Worm (Caenorhabditis elegans): ENCODE data around the gene fbxa-90.
A peak's percentile ranks its signal among the peaks of the same experiment; 100 is the strongest.

fbxa-90 gene

ce11 chrV:16954766-16955165, 11.8 kb upstream of the fbxa-90 start, which contains the start of gene srh-206 (continued):
- TF ChIP-seq lag-1 (GFP tag; IDR thresholded peaks at IDR 0.05), result no peak
- no peak for TF ChIP-seq egl-18 (GFP tag; IDR thresholded peaks at IDR 0.05)
- TF ChIP-seq nhr-80 (tag; optimal IDR thresholded peaks at IDR 0.05), result no peak
- TF ChIP-seq egrh-3 (GFP tag; IDR thresholded peaks at IDR 0.05), result no peak
- no peak for TF ChIP-seq let-607 (tag; optimal IDR thresholded peaks at IDR 0.05)
- no peak for TF ChIP-seq rcor-1 (GFP tag; IDR thresholded peaks at IDR 0.05)
- TF ChIP-seq tlf-1 (GFP tag; optimal IDR thresholded peaks at IDR 0.05), result no peak
- TF ChIP-seq mes-4 (tag; optimal IDR thresholded peaks at IDR 0.05), result no peak

- TF ChIP-seq atf-7 (tag; optimal IDR thresholded peaks at IDR 0.05) (no peak), hlh-12 (tag; optimal IDR thresholded peaks at IDR 0.05) (no peak), lir-1 (GFP tag; conservative IDR thresholded peaks at IDR 0.05) (no peak), K11D2.4 (GFP tag; IDR thresholded peaks at IDR 0.05) (no peak), ccch-3 (GFP tag; optimal IDR thresholded peaks at IDR 0.05) (no peak), bed-1 (GFP tag; IDR thresholded peaks at IDR 0.05) (no peak), attf-3 (GFP tag; conservative IDR thresholded peaks at IDR 0.05) (no peak), bed-2 (GFP tag; IDR thresholded peaks at IDR 0.05) (no peak), F23B12.7 (tag; optimal IDR thresholded peaks at IDR 0.05; ENCODE audit: insufficient read depth) (no peak), attf-5 (GFP tag; optimal IDR thresholded peaks at IDR 0.05) (no peak), ceh-27 (GFP tag; optimal IDR thresholded peaks at IDR 0.05) (no peak)
These were observed 10.4 kb upstream of the fbxa-90 start, which contains the start of gene clec-239 for ce11 chrV:16956229-16956628. Gene clec-239, plus strand, starts transcription at chrV:16956529.

- no peak for TF ChIP-seq lin-40 (tag; optimal IDR thresholded peaks at IDR 0.05)
- TF ChIP-seq Y56A3A.18 (GFP tag; IDR thresholded peaks at IDR 0.05), result no peak
- TF ChIP-seq egrh-3 (GFP tag; IDR thresholded peaks at IDR 0.05), result no peak
- TF ChIP-seq ceh-79 (tag; optimal IDR thresholded peaks at IDR 0.05), result no peak
- peak; percentile 15; the same call in 1 of the 2 replicates for TF ChIP-seq nfyb-1 (GFP tag; IDR thresholded peaks at IDR 0.05)
- no peak for TF ChIP-seq madf-8 (GFP tag; conservative IDR thresholded peaks at IDR 0.05)
- no peak for TF ChIP-seq nfya-1 (tag; optimal IDR thresholded peaks at IDR 0.05; ENCODE audit: borderline replicate concordance, insufficient read depth)
- no peak for TF ChIP-seq ztf-18 (tag; optimal IDR thresholded peaks at IDR 0.05)
These were observed 7.6 kb upstream of the fbxa-90 start for ce11 chrV:16958975-16959374.

ce11 chrV:16965655-16966054, 959 bp upstream of the fbxa-90 start, which contains the start of gene efl-1:
Gene efl-1, minus strand, starts transcription at chrV:16965675.
- TF ChIP-seq ets-4 (GFP tag; optimal IDR thresholded peaks at IDR 0.05), result no peak
- TF ChIP-seq Y95B8A.8 (GFP tag; IDR thresholded peaks at IDR 0.05), result 0 out of 2 replicates have a peak, but pooled peaks have one; percentile 71
- no peak for TF ChIP-seq F49E8.2 (tag; optimal IDR thresholded peaks at IDR 0.05; ENCODE audit: insufficient read depth)
- TF ChIP-seq C17E4.6 (GFP tag; IDR thresholded peaks at IDR 0.05), result peak; percentile 38; the same call in 1 of the 2 replicates
- peak; percentile 59 for TF ChIP-seq tlf-1 (GFP tag; optimal IDR thresholded peaks at IDR 0.05)
- no peak for TF ChIP-seq hrde-1 (tag; optimal IDR thresholded peaks at IDR 0.05; ENCODE audit: borderline replicate concordance)
- no peak for TF ChIP-seq hmg-20 (GFP tag; IDR thresholded peaks at IDR 0.05)
- 0 out of 2 replicates have a peak, but pooled peaks have one; percentile 17 for TF ChIP-seq C06A6.2 (GFP tag; conservative IDR thresholded peaks at IDR 0.05)
- peak; percentile 96 for TF ChIP-seq pbrm-1 (GFP tag; IDR thresholded peaks at IDR 0.05)
- TF ChIP-seq cebp-2 (GFP tag; IDR thresholded peaks at IDR 0.05), result 0 out of 2 replicates have a peak, but pooled peaks have one; percentile 16
- peak; percentile 99 for TF ChIP-seq hmg-1.2 (GFP tag; IDR thresholded peaks at IDR 0.05)
- TF ChIP-seq him-1 (tag; optimal IDR thresholded peaks at IDR 0.05), result peak; percentile 28
- TF ChIP-seq ekl-4 (GFP tag; IDR thresholded peaks at IDR 0.05), result peak; percentile 83
- TF ChIP-seq let-526 (GFP tag; IDR thresholded peaks at IDR 0.05), result no peak
- peak; percentile 47 for TF ChIP-seq cebp-1 (GFP tag; IDR thresholded peaks at IDR 0.05)
- TF ChIP-seq cebp-1 (tag; optimal IDR thresholded peaks at IDR 0.05), result peak; percentile 89
- TF ChIP-seq pha-4 (tag; optimal IDR thresholded peaks at IDR 0.05), result peak; percentile 82
- peak; percentile 37 for TF ChIP-seq B0261.1 (tag; optimal IDR thresholded peaks at IDR 0.05)
- no peak for TF ChIP-seq sptf-2 (GFP tag; optimal IDR thresholded peaks at IDR 0.05)
- TF ChIP-seq D2030.7 (GFP tag; IDR thresholded peaks at IDR 0.05), result peak; percentile 85
- TF ChIP-seq egrh-3 (GFP tag; IDR thresholded peaks at IDR 0.05), result no peak

Data from whole organism, young adult.